Worm (Caenorhabditis elegans) whole organism, L4/young adult: ENCODE results near the gene ZK632.2.

Source experiments
- dao-5 ChIP-seq: sonication (generic microtip); optimal IDR thresholded peaks from 2 replicates; lab custom pipeline; 2016; ENCODE audit warnings: missing genotype, missing genetic modification characterization, moderate library complexity, missing compliant biosample characterization
- him-1 ChIP-seq: sonication (generic microtip); optimal IDR thresholded peaks from 2 replicates; lab custom pipeline; 2016; ENCODE audit warnings: missing genotype, missing genetic modification reagents, missing genetic modification characterization, missing compliant biosample characterization

- no peak for TF ChIP-seq him-1
- no peak for TF ChIP-seq dao-5 (tag; lab: Kevin White, UChicago)
Measured at ce11 chrIII:9850877-9851276, 52.0 kb downstream of the ZK632.2 start.
